Fruit fly (Drosophila melanogaster) whole organism, embryonic: ENCODE measurements around the gene CG3726.

ENCODE experiments used
- Atf-2 ChIP-seq: fragments of 200-800 bp; sonication (Bioruptor generic); optimal IDR thresholded peaks from 2 replicates; lab custom pipeline; 2016; ENCODE audit warnings: missing biosample characterization, missing genetic modification characterization
- Atf3 ChIP-seq: fragments of 200-800 bp; sonication (Bioruptor generic); optimal IDR thresholded peaks from 3 replicates; lab custom pipeline; 2016; ENCODE audit warnings: missing biosample characterization, missing genetic modification characterization
- Atf6 ChIP-seq: fragments of 200-800 bp; sonication (Bioruptor generic); IDR thresholded peaks from 2 replicates; pipeline ENCODE4 v1.3.6; 2022; ENCODE audit warnings: missing biosample characterization, missing genetic modification characterization
- B-H1 ChIP-seq: fragments of 200-800 bp; sonication (Bioruptor generic); IDR thresholded peaks from 3 replicates; pipeline ENCODE4 v1.3.6; 2022; ENCODE audit warnings: missing biosample characterization, missing genetic modification characterization
- Bteb2 ChIP-seq: fragments of 200-800 bp; sonication (Bioruptor generic); optimal IDR thresholded peaks from 2 replicates; lab custom pipeline; 2016; ENCODE audit warnings: missing biosample characterization, missing genetic modification characterization
- C15 ChIP-seq: fragments of 200-800 bp; sonication (Bioruptor generic); IDR thresholded peaks from 3 replicates; pipeline ENCODE4 v1.3.6; 2022; ENCODE audit warnings: missing biosample characterization, missing genetic modification characterization
- CG10209 ChIP-seq: fragments of 200-800 bp; sonication (Bioruptor generic); optimal IDR thresholded peaks from 3 replicates; lab custom pipeline; 2017; ENCODE audit warnings: missing biosample characterization, mild to moderate bottlenecking, missing genetic modification characterization, missing genetic modification reagents
- CG11695 ChIP-seq: fragments of 200-800 bp; sonication (Bioruptor generic); IDR thresholded peaks from 3 replicates; pipeline ENCODE4 v1.3.6; 2022; ENCODE audit warnings: missing biosample characterization, missing genetic modification characterization
- CG12236 ChIP-seq: fragments of 200-800 bp; sonication (Bioruptor generic); optimal IDR thresholded peaks from 2 replicates; lab custom pipeline; 2016; ENCODE audit warnings: missing biosample characterization, missing genetic modification characterization
- CG14860 ChIP-seq: fragments of 200-800 bp; sonication (Bioruptor generic); IDR thresholded peaks from 3 replicates; pipeline ENCODE4 v1.3.6; 2022; ENCODE audit warnings: missing biosample characterization, missing genetic modification characterization; ENCODE audit not compliant: partially characterized antibody
- CG1602 ChIP-seq: fragments of 200-800 bp; sonication (Bioruptor generic); optimal IDR thresholded peaks from 3 replicates; lab custom pipeline; 2016; ENCODE audit warnings: missing biosample characterization, missing genetic modification characterization
- CG17359 ChIP-seq: fragments of 200-800 bp; sonication (Bioruptor generic); optimal IDR thresholded peaks from 3 replicates; lab custom pipeline; 2018; ENCODE audit warnings: missing biosample characterization, mild to moderate bottlenecking, missing genetic modification characterization, moderate library complexity
- CG18262 ChIP-seq: fragments of 200-800 bp; optimal IDR thresholded peaks from 3 replicates; lab custom pipeline; 2019; ENCODE audit warnings: missing biosample characterization, mild to moderate bottlenecking, missing genetic modification characterization, moderate library complexity
- CG18599 ChIP-seq: fragments of 200-800 bp; sonication (Bioruptor generic); optimal IDR thresholded peaks from 3 replicates; lab custom pipeline; 2017; ENCODE audit warnings: missing biosample characterization, missing genetic modification characterization, mild to moderate bottlenecking, moderate library complexity, missing genetic modification reagents
- CG2120 ChIP-seq: fragments of 200-800 bp; sonication (Bioruptor generic); optimal IDR thresholded peaks from 3 replicates; lab custom pipeline; 2016; ENCODE audit warnings: missing biosample characterization, missing genetic modification characterization
- CG2712 ChIP-seq: fragments of 200-800 bp; optimal IDR thresholded peaks from 3 replicates; lab custom pipeline; 2019; ENCODE audit warnings: missing biosample characterization, mild to moderate bottlenecking, missing genetic modification characterization, moderate library complexity
- CG32532 ChIP-seq: fragments of 200-800 bp; sonication (Bioruptor generic); IDR thresholded peaks from 2 replicates; pipeline ENCODE4 v1.3.6; 2022; ENCODE audit warnings: missing biosample characterization, missing genetic modification characterization
- CG3281 ChIP-seq: fragments of 200-800 bp; sonication (Bioruptor generic); optimal IDR thresholded peaks from 3 replicates; lab custom pipeline; 2017; ENCODE audit warnings: missing biosample characterization, mild to moderate bottlenecking, missing genetic modification characterization
- CG4424 ChIP-seq: fragments of 200-800 bp; sonication (Bioruptor generic); optimal IDR thresholded peaks from 3 replicates; lab custom pipeline; 2016; ENCODE audit warnings: missing biosample characterization, missing genetic modification characterization
- CG6654 ChIP-seq: fragments of 200-800 bp; sonication (Bioruptor generic); optimal IDR thresholded peaks from 2 replicates; lab custom pipeline; 2017; ENCODE audit warnings: missing biosample characterization, mild to moderate bottlenecking, missing genetic modification characterization
- CG7839 ChIP-seq: fragments of 200-800 bp; sonication (Bioruptor generic); optimal IDR thresholded peaks from 3 replicates; lab custom pipeline; 2018; ENCODE audit warnings: missing biosample characterization, mild to moderate bottlenecking, missing genetic modification characterization, moderate library complexity
- CG8388 ChIP-seq: fragments of 200-800 bp; sonication (Bioruptor generic); optimal IDR thresholded peaks from 2 replicates; lab custom pipeline; 2019; ENCODE audit warnings: missing biosample characterization, mild to moderate bottlenecking, missing genetic modification characterization, moderate library complexity
- CG9876 ChIP-seq: fragments of 200-800 bp; sonication (Bioruptor generic); optimal IDR thresholded peaks from 2 replicates; lab custom pipeline; 2016; ENCODE audit warnings: missing biosample characterization, missing genetic modification characterization
- CoRest ChIP-seq: fragments of 200-800 bp; sonication (Bioruptor generic); optimal IDR thresholded peaks from 3 replicates; lab custom pipeline; 2018; ENCODE audit warnings: missing biosample characterization, mild to moderate bottlenecking, missing genetic modification characterization, moderate library complexity
- Dbx ChIP-seq: fragments of 200-800 bp; sonication (Bioruptor generic); IDR thresholded peaks from 3 replicates; pipeline ENCODE4 v1.3.6; 2022; ENCODE audit warnings: missing biosample characterization, missing genetic modification characterization
- MBD-R2 ChIP-seq: fragments of 200-800 bp; sonication (Bioruptor generic); IDR thresholded peaks from 2 replicates; pipeline ENCODE4 v1.3.6; 2022; ENCODE audit warnings: missing biosample characterization, missing genetic modification characterization
- Mad ChIP-seq: fragments of 200-800 bp; sonication (Bioruptor generic); optimal IDR thresholded peaks from 2 replicates; lab custom pipeline; 2016; ENCODE audit warnings: missing biosample characterization, missing genetic modification characterization
- NC2β ChIP-seq: fragments of 200-800 bp; sonication (Bioruptor generic); optimal IDR thresholded peaks from 2 replicates; lab custom pipeline; 2016; ENCODE audit warnings: missing biosample characterization, missing genetic modification characterization
- Pdp1 ChIP-seq, 2 experiments: fragments of 200-800 bp; sonication (Bioruptor generic); optimal IDR thresholded peaks; 3 replicates each; lab custom pipeline; 2016; ENCODE audit warnings: missing biosample characterization in 2 of 2, missing genetic modification characterization in 2 of 2, mild to moderate bottlenecking in 1 of 2, moderate library complexity in 1 of 2
- Spps ChIP-seq: fragments of 200-800 bp; sonication (Bioruptor generic); optimal IDR thresholded peaks from 2 replicates; lab custom pipeline; 2018; ENCODE audit warnings: missing biosample characterization, mild to moderate bottlenecking, missing genetic modification characterization
- al ChIP-seq: fragments of 200-800 bp; sonication (Bioruptor generic); IDR thresholded peaks from 2 replicates; pipeline ENCODE4 v1.3.6; 2022; ENCODE audit warnings: missing biosample characterization, missing genetic modification characterization
- crol ChIP-seq: fragments of 200-800 bp; sonication (Bioruptor generic); IDR thresholded peaks from 2 replicates; pipeline ENCODE4 v1.3.6; 2022; ENCODE audit warnings: missing biosample characterization, missing genetic modification characterization
- dan ChIP-seq: fragments of 200-800 bp; sonication (Bioruptor generic); IDR thresholded peaks from 2 replicates; pipeline ENCODE4 v1.3.6; 2022; ENCODE audit warnings: missing biosample characterization, missing genetic modification characterization
- fd102C ChIP-seq: fragments of 200-800 bp; sonication (Bioruptor generic); optimal IDR thresholded peaks from 2 replicates; lab custom pipeline; 2018; ENCODE audit warnings: missing biosample characterization, mild to moderate bottlenecking, missing genetic modification characterization, moderate library complexity
- gem ChIP-seq: fragments of 200-800 bp; sonication (Bioruptor generic); optimal IDR thresholded peaks from 2 replicates; lab custom pipeline; 2019; ENCODE audit warnings: missing biosample characterization, mild to moderate bottlenecking, missing genetic modification characterization, moderate library complexity
- grn ChIP-seq: fragments of 200-800 bp; sonication (Bioruptor generic); optimal IDR thresholded peaks from 3 replicates; lab custom pipeline; 2017; ENCODE audit warnings: missing biosample characterization, missing genetic modification characterization
- gt ChIP-seq: fragments of 200-800 bp; sonication (Bioruptor generic); IDR thresholded peaks from 2 replicates; pipeline ENCODE4 v1.3.6; 2022; ENCODE audit warnings: missing biosample characterization, missing genetic modification characterization
- jigr1 ChIP-seq: fragments of 200-800 bp; sonication (Bioruptor generic); IDR thresholded peaks from 3 replicates; pipeline ENCODE4 v1.3.6; 2022; ENCODE audit warnings: missing biosample characterization, missing genetic modification characterization
- kah ChIP-seq: fragments of 200-800 bp; sonication (Bioruptor generic); optimal IDR thresholded peaks from 2 replicates; lab custom pipeline; 2018; ENCODE audit warnings: missing biosample characterization, mild to moderate bottlenecking, missing genetic modification characterization
- nerfin-1 ChIP-seq: fragments of 200-800 bp; sonication (Bioruptor generic); optimal IDR thresholded peaks from 3 replicates; lab custom pipeline; 2019; ENCODE audit warnings: missing biosample characterization, mild to moderate bottlenecking, missing genetic modification characterization, moderate library complexity
- peb ChIP-seq: fragments of 200-800 bp; sonication (Bioruptor generic); IDR thresholded peaks from 2 replicates; pipeline ENCODE4 v1.3.6; 2022; ENCODE audit warnings: missing biosample characterization, missing genetic modification characterization
- row ChIP-seq: fragments of 200-800 bp; sonication (Bioruptor generic); IDR thresholded peaks from 3 replicates; pipeline ENCODE4 v1.3.6; 2022; ENCODE audit warnings: missing biosample characterization, missing genetic modification characterization
- sd ChIP-seq: fragments of 200-800 bp; sonication (Bioruptor generic); optimal IDR thresholded peaks from 3 replicates; lab custom pipeline; 2018; ENCODE audit warnings: missing biosample characterization, mild to moderate bottlenecking, missing genetic modification characterization, moderate library complexity
- sens ChIP-seq: fragments of 200-800 bp; sonication (Bioruptor generic); peaks from one replicate; lab custom pipeline; 2016; ENCODE audit warnings: missing biosample characterization, missing genetic modification characterization
- seq ChIP-seq: fragments of 200-800 bp; sonication (Bioruptor generic); IDR thresholded peaks from 2 replicates; pipeline ENCODE4 v1.3.6; 2022; ENCODE audit warnings: missing biosample characterization, missing genetic modification characterization
- sisA ChIP-seq: fragments of 200-800 bp; sonication (Bioruptor generic); IDR thresholded peaks from 2 replicates; pipeline ENCODE4 v1.3.6; 2022; ENCODE audit warnings: missing biosample characterization, missing genetic modification characterization
- sqz ChIP-seq: fragments of 200-800 bp; sonication (Bioruptor generic); optimal IDR thresholded peaks from 3 replicates; lab custom pipeline; 2018; ENCODE audit warnings: missing biosample characterization, mild to moderate bottlenecking, missing genetic modification characterization
- vvl ChIP-seq: fragments of 200-800 bp; sonication (Bioruptor generic); IDR thresholded peaks from 2 replicates; pipeline ENCODE4 v1.3.6; 2022; ENCODE audit warnings: missing biosample characterization, missing genetic modification characterization
- wek ChIP-seq: fragments of 200-800 bp; sonication (Bioruptor generic); optimal IDR thresholded peaks from 3 replicates; lab custom pipeline; 2018; ENCODE audit warnings: missing biosample characterization, mild to moderate bottlenecking, missing genetic modification characterization, moderate library complexity

The CG3726 gene

DNA sequence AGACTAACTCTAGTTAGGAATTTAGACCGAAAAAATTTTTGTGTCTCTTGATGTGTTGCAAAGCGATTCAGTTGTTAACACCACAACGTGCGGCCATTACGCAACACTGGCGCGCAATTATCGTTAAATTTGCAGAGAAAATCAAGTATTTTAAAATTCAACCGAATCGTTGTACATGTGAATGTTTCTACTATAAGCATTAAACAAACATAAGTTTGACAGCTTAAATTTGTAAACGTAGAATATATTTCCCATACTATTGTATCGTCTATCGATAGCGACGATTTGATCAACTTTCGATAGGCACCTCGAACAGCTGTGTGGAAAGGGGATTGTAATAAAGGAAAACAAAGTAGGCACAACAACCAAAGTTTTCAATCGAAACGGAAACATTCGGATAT, 37.4 kb upstream of the CG3726 start, which contains the start of the genes Usp30 and CG16721 (continued):
- TF ChIP-seq Atf-2 (no peak), CG8388 (GFP tag; lab: Kevin White, UChicago) (no peak), CG2712 (tag; lab: Kevin White, UChicago) (peak; percentile 52), vvl (GFP tag; lab: Robert Waterston, UW) (peak; percentile 74), sd (tag; lab: Kevin White, UChicago) (no peak), CG1602 (GFP tag; lab: Kevin White, UChicago) (no peak), CG17359 (tag; lab: Kevin White, UChicago) (peak; percentile 24), sisA (GFP tag; lab: Robert Waterston, UW) (no peak), fd102C (no peak), al (no peak)

DNA sequence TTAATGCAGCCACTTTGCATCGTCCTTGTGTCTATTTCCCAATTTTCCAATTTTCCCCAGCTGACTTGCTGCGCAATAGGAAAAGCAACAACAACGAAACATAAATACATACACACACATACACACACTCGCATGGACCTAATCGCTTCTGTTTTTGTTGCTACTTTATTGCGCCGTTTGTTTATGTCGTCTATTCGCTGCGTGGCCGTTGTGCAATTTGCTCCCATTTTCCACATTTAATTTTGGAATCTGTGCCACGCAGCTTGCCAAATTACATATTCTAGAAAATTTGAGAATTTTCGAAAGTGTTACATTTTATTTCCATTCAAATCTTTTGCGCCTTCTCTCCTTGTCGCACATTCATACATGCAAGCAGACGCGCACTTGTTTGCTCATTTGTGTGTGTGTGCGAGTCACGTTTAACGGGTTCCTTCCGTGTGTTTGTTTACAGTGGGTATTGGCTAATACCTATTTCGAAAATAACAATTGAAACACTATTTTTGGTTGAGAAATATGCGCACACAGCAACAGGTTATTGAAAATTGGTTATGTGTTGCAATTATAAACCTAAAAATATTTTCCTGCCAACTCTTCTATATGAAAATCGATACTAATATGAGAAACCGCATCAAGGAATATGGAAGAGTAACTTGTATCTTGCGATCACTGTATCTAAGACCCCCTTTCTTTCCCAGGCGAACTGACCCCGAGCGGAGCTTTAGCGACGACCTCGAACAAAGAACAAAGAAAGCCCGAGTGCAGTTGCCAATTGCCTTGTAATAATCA, 36.6 kb upstream of the CG3726 start:
- TF ChIP-seq CG1602 (GFP tag; lab: Kevin White, UChicago) (no peak), CG7839 (tag; lab: Kevin White, UChicago) (peak; percentile 65), Bteb2 (GFP tag; lab: Kevin White, UChicago) (no peak), row (GFP tag; lab: Robert Waterston, UW) (peak; percentile 81), gt (GFP tag; lab: Robert Waterston, UW) (no peak), CG6654 (no peak), CG32532 (peak; percentile 73), crol (GFP tag; lab: Robert Waterston, UW) (no peak), sqz (GFP tag; lab: Kevin White, UChicago) (no peak), CG11695 (GFP tag; lab: Robert Waterston, UW) (0 out of 3 replicates have a peak, but pooled peaks have one; percentile 34), CG2120 (GFP tag; lab: Kevin White, UChicago) (peak; percentile 74), Atf6 (peak; percentile 54; the same call in 1 of the 2 replicates), MBD-R2 (GFP tag; lab: Robert Waterston, UW) (no peak), nerfin-1 (tag; lab: Kevin White, UChicago) (peak; percentile 22), Spps (tag; lab: Kevin White, UChicago) (peak; percentile 6), Pdp1 (GFP tag; optimal IDR thresholded peaks at IDR 0.05; lab: Kevin White, UChicago) (peak in 1 of 2 experiments; percentile 89), Mad (GFP tag; lab: Kevin White, UChicago) (no peak), seq (peak; percentile 47; the same call in 1 of the 2 replicates), CG9876 (GFP tag; lab: Kevin White, UChicago) (no peak), grn (GFP tag; lab: Kevin White, UChicago) (no peak), Atf3 (GFP tag; lab: Kevin White, UChicago) (no peak), CG18599 (GFP tag; lab: Kevin White, UChicago) (peak; percentile 71), dan (GFP tag; lab: Robert Waterston, UW) (no peak), CG12236 (GFP tag; lab: Kevin White, UChicago) (no peak), C15 (GFP tag; lab: Robert Waterston, UW) (no peak), CG10209 (peak; percentile 22), jigr1 (GFP tag; lab: Robert Waterston, UW) (no peak), CG18262 (tag; lab: Kevin White, UChicago) (peak; percentile 55), gem (tag; lab: Kevin White, UChicago) (peak; percentile 71), CG4424 (GFP tag; lab: Kevin White, UChicago) (peak; percentile 44), sens (peak; percentile 80), kah (GFP tag; lab: Kevin White, UChicago) (peak; percentile 83), CoRest (tag; lab: Kevin White, UChicago) (peak; percentile 49), Dbx (GFP tag; lab: Robert Waterston, UW) (peak; percentile 33; the same call in 1 of the 3 replicates), peb (GFP tag; lab: Robert Waterston, UW) (no peak), CG14860 (no peak), CG3281 (peak; percentile 57), wek (GFP tag; lab: Kevin White, UChicago) (peak; percentile 30), NC2β (GFP tag; lab: Kevin White, UChicago) (no peak), B-H1 (GFP tag; lab: Robert Waterston, UW) (no peak)
